Fruit fly (Drosophila melanogaster) whole organism, wandering third instar larva: Measurements from ENCODE around the gene CG14383.
A peak's percentile ranks its signal among the peaks of the same experiment; 100 is the strongest.

Experiments
- Abd-B ChIP-seq: fragments of >200 bp; optimal IDR thresholded peaks from 2 replicates; lab custom pipeline; 2017; ENCODE audit warnings: missing biosample characterization, missing genetic modification characterization
- Dfd ChIP-seq: fragments of >200 bp; optimal IDR thresholded peaks from 2 replicates; lab custom pipeline; 2017; ENCODE audit warnings: missing biosample characterization, missing genetic modification characterization
- Dif ChIP-seq: fragments of 200-275, 200-300 bp; sonication (Bioruptor generic); optimal IDR thresholded peaks from 2 replicates; lab custom pipeline; 2018; ENCODE audit warnings: missing biosample characterization, missing genetic modification characterization; ENCODE audit not compliant: partially characterized antibody
- Rel ChIP-seq, 2 experiments: fragments of 200-800 bp; sonication (Bioruptor generic) in 1 of 2; optimal IDR thresholded peaks; 2 replicates in 1 of 2; 3 replicates in 1 of 2; lab custom pipeline; 2016 to 2019; ENCODE audit warnings: mild to moderate bottlenecking in 2 of 2, missing biosample characterization in 2 of 2, missing genetic modification characterization in 2 of 2, moderate library complexity in 1 of 2
- Sp1 ChIP-seq: fragments of 200-800 bp; sonication (Bioruptor generic); optimal IDR thresholded peaks from 3 replicates; lab custom pipeline; 2019; ENCODE audit warnings: missing biosample characterization, mild to moderate bottlenecking, missing genetic modification characterization, moderate library complexity
- Vsx2 ChIP-seq: fragments of 200-300, 225-300 bp; sonication (Bioruptor generic); optimal IDR thresholded peaks from 2 replicates; lab custom pipeline; 2018; ENCODE audit warnings: missing biosample characterization, missing genetic modification characterization; ENCODE audit not compliant: partially characterized antibody
- dmrt93B ChIP-seq: fragments of 200-800 bp; sonication (Bioruptor generic); optimal IDR thresholded peaks from 2 replicates; lab custom pipeline; 2018; ENCODE audit warnings: missing biosample characterization, mild to moderate bottlenecking, missing genetic modification characterization
- h ChIP-seq: fragments of 200-800 bp; sonication (Bioruptor generic); optimal IDR thresholded peaks from 3 replicates; lab custom pipeline; 2016; ENCODE audit warnings: missing biosample characterization, mild to moderate bottlenecking, missing genetic modification characterization
- jim ChIP-seq: fragments of 175-275, 200-325 bp; sonication (Bioruptor generic); optimal IDR thresholded peaks from 2 replicates; lab custom pipeline; 2016; ENCODE audit warnings: missing biosample characterization, mild to moderate bottlenecking, missing genetic modification characterization
- pan ChIP-seq: fragments of >200 bp; optimal IDR thresholded peaks from 2 replicates; lab custom pipeline; 2017
- psq ChIP-seq: fragments of 200-800 bp; sonication (Bioruptor generic); optimal IDR thresholded peaks from 3 replicates; lab custom pipeline; 2017; ENCODE audit warnings: missing biosample characterization, mild to moderate bottlenecking, missing genetic modification characterization, moderate library complexity
- sv ChIP-seq: fragments of 200-800 bp; sonication (Bioruptor generic); optimal IDR thresholded peaks from 3 replicates; lab custom pipeline; 2016; ENCODE audit warnings: missing biosample characterization, missing genetic modification characterization
- usp ChIP-seq: fragments of >200 bp; optimal IDR thresholded peaks from 2 replicates; lab custom pipeline; 2017; ENCODE audit warnings: missing biosample characterization, missing genetic modification characterization

DNA sequence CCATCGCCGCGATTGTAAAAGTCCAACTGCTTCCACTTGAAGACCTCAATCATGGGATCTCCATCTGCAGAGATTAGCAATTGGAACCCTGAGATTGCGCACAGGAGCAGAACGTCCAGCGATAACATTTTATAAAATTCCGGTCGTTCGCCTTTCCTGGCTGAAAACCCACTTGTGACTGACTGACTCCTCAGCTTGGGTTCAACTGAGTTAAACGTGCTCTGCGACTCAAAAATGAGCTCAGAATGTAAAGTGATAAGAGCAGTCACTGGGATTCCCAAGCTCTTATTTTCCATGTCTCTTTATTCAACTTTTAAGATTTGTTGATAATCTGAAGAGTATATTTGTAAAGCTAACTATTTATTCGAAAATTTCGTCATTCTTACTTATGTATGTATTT is 4.7 kb upstream of the CG14383 start, which contains the start of gene yellow-f:
- TF ChIP-seq Vsx2 (no peak), Dfd (GFP tag; lab: Kevin White, UChicago) (no peak), pan (lab: Kevin White, UChicago) (no peak), psq (GFP tag; lab: Kevin White, UChicago) (no peak), usp (GFP tag; lab: Kevin White, UChicago) (no peak), Abd-B (GFP tag; lab: Kevin White, UChicago) (no peak), h (no peak), Rel (GFP tag; optimal IDR thresholded peaks at IDR 0.05; lab: Kevin White, UChicago) (no peak), Rel (tag; optimal IDR thresholded peaks at IDR 0.05; lab: Kevin White, UChicago) (peak; percentile 88), sv (GFP tag; lab: Kevin White, UChicago) (no peak), jim (GFP tag; lab: Kevin White, UChicago) (no peak), dmrt93B (GFP tag; lab: Kevin White, UChicago) (no peak), Sp1 (GFP tag; lab: Kevin White, UChicago) (no peak), Dif (GFP tag; lab: Kevin White, UChicago) (no peak)
